Fruit fly (Drosophila melanogaster): ENCODE results near the gene Ranbp21.

DNA sequence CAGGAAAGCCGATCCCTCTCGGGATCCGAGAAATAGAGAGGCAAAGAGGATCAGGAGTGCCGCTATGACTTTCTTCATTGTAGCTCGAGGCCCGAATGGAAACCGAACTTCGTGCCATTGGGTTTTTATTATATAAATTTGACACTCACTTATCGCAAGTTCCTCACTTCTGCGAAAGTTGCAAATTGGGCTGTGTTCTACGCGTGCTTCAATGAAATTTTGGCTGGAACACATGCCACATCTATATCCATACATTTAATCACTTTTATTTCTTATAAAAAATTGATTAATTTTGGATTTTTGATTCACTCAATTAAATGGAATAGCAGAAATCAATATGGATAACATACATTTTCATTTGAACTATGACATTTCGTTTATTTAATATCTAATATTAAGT, 36.8 kb upstream of the Ranbp21 start, which contains the start of gene CG14227:
- TF ChIP-seq row (GFP tag; IDR thresholded peaks at IDR 0.05), result no peak
- TF ChIP-seq ac (GFP tag; optimal IDR thresholded peaks at IDR 0.05), result no peak
- no peak for TF ChIP-seq CG30431 (GFP tag; optimal IDR thresholded peaks at IDR 0.05)
- TF ChIP-seq CG13775 (GFP tag; optimal IDR thresholded peaks at IDR 0.05), result no peak
- no peak for TF ChIP-seq Sry-β (GFP tag; optimal IDR thresholded peaks at IDR 0.05)
- TF ChIP-seq pfk (GFP tag; optimal IDR thresholded peaks at IDR 0.05), result no peak
- TF ChIP-seq wek (GFP tag; optimal IDR thresholded peaks at IDR 0.05), result no peak
- TF ChIP-seq ssp (GFP tag; IDR thresholded peaks at IDR 0.05), result no peak
- TF ChIP-seq Xrp1 (GFP tag; IDR thresholded peaks at IDR 0.05), result no peak

All from whole organism, embryonic.